Fruit fly (Drosophila melanogaster): ENCODE results near the gene CG31323.

CG31323 gene

DNA sequence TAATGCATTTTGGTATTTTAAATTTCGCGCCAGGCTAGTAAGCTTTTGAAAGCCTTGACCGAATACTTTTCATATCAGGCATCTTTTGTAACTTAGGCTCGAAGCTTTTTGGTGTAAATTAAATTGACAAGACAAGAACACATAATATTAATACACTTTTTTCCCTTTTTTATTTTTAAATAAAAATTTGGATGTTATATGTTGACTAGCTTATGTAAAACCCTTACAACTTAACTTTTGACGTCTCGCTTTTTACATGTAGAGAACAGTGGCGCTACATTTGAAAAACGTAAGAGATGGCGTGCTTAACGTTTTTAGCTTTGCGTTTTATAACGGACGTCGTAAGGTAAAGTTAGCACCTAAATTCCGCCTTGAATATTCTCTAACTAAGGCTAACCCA lies 33.5 kb upstream of the CG31323 start (continued):
- TF ChIP-seq Gug (GFP tag; IDR thresholded peaks at IDR 0.05) = no peak
- no peak for TF ChIP-seq cad (GFP tag; optimal IDR thresholded peaks at IDR 0.05)
- no peak for TF ChIP-seq CG8944 (GFP tag; optimal IDR thresholded peaks at IDR 0.05)
- no peak for TF ChIP-seq CG3726 (GFP tag; IDR thresholded peaks at IDR 0.05)
- no peak for TF ChIP-seq CG7786 (GFP tag; optimal IDR thresholded peaks at IDR 0.05)
- no peak for TF ChIP-seq NFAT (GFP tag; IDR thresholded peaks at IDR 0.05)
- TF ChIP-seq emc (GFP tag; optimal IDR thresholded peaks at IDR 0.05) = no peak
- TF ChIP-seq E2f1 (GFP tag; IDR thresholded peaks at IDR 0.05) = no peak
- no peak for TF ChIP-seq CG17568 (GFP tag; optimal IDR thresholded peaks at IDR 0.05)
- TF ChIP-seq pfk (GFP tag; optimal IDR thresholded peaks at IDR 0.05) = no peak
- TF ChIP-seq pnt (GFP tag; optimal IDR thresholded peaks at IDR 0.05) = no peak
- no peak for TF ChIP-seq Poxn (GFP tag; IDR thresholded peaks at IDR 0.05)
- no peak for TF ChIP-seq CG18599 (GFP tag; optimal IDR thresholded peaks at IDR 0.05)
- TF ChIP-seq oc (tag; optimal IDR thresholded peaks at IDR 0.05) = no peak
- peak; percentile 21 for TF ChIP-seq NfI (GFP tag; optimal IDR thresholded peaks at IDR 0.05)
- peak; percentile 20 for TF ChIP-seq PHDP (tag; optimal IDR thresholded peaks at IDR 0.05)
- TF ChIP-seq CG11504 (tag; optimal IDR thresholded peaks at IDR 0.05) = peak; percentile 89
- no peak for TF ChIP-seq wek (GFP tag; optimal IDR thresholded peaks at IDR 0.05)
- TF ChIP-seq vnd (GFP tag; IDR thresholded peaks at IDR 0.05; ENCODE audit: partially characterized antibody) = 0 out of 3 replicates have a peak, but pooled peaks have one; percentile 13
- TF ChIP-seq Hmr (GFP tag; optimal IDR thresholded peaks at IDR 0.05) = peak; percentile 27
- no peak for TF ChIP-seq CG12744 (GFP tag; optimal IDR thresholded peaks at IDR 0.05)
- TF ChIP-seq Meics (GFP tag; optimal IDR thresholded peaks at IDR 0.05) = no peak
- TF ChIP-seq wdn (GFP tag; IDR thresholded peaks at IDR 0.05) = no peak
- no peak for TF ChIP-seq fd64A (GFP tag; optimal IDR thresholded peaks at IDR 0.05)
- TF ChIP-seq sug (tag; optimal IDR thresholded peaks at IDR 0.05) = peak; percentile 34
- no peak for TF ChIP-seq bcd (GFP tag; optimal IDR thresholded peaks at IDR 0.05)
- no peak for TF ChIP-seq ranshi (GFP tag; IDR thresholded peaks at IDR 0.05)
- no peak for TF ChIP-seq CG6689 (GFP tag; IDR thresholded peaks at IDR 0.05)
- no peak for TF ChIP-seq Gsc (GFP tag; IDR thresholded peaks at IDR 0.05)
- no peak for TF ChIP-seq CG10543 (GFP tag; optimal IDR thresholded peaks at IDR 0.05)
- TF ChIP-seq eyg (GFP tag; optimal IDR thresholded peaks at IDR 0.05) = no peak
- no peak for TF ChIP-seq CG32772 (GFP tag; IDR thresholded peaks at IDR 0.05)
- TF ChIP-seq Dip2 (GFP tag; IDR thresholded peaks at IDR 0.05) = no peak
- TF ChIP-seq ci (GFP tag; IDR thresholded peaks at IDR 0.05) = no peak
- no peak for TF ChIP-seq CG8924 (tag; optimal IDR thresholded peaks at IDR 0.05)
- peak; percentile 8 for TF ChIP-seq CG10147 (GFP tag; optimal IDR thresholded peaks at IDR 0.05)
- TF ChIP-seq pan (optimal IDR thresholded peaks at IDR 0.05) = no peak
- TF ChIP-seq pan (GFP tag; optimal IDR thresholded peaks at IDR 0.05 in 1 of 2, IDR thresholded peaks at IDR 0.05 in 1 of 2) = no peak
- TF ChIP-seq D19A (tag; optimal IDR thresholded peaks at IDR 0.05) = no peak
- no peak for TF ChIP-seq CG15696 (tag; optimal IDR thresholded peaks at IDR 0.05)
- no peak for TF ChIP-seq luna (GFP tag; optimal IDR thresholded peaks at IDR 0.05)
- peak; percentile 26 for TF ChIP-seq sd (tag; optimal IDR thresholded peaks at IDR 0.05)
- no peak for TF ChIP-seq Hsf (GFP tag; optimal IDR thresholded peaks at IDR 0.05)
- TF ChIP-seq CG31388 (GFP tag; optimal IDR thresholded peaks at IDR 0.05) = no peak
